Fruit fly (Drosophila melanogaster) Kc167 (cell line): Measurements from ENCODE around the gene Sgt.

Source experiments
- Myc ChIP-seq: fragments of >200 bp; optimal IDR thresholded peaks from 2 replicates; lab custom pipeline; 2017; ENCODE audit warnings: missing external identifiers
- Sin3A ChIP-seq: fragments of >200 bp; optimal IDR thresholded peaks from 2 replicates; lab custom pipeline; 2018; ENCODE audit warnings: missing external identifiers
- h ChIP-seq: fragments of >200 bp; optimal IDR thresholded peaks from 3 replicates; lab custom pipeline; 2018; ENCODE audit warnings: missing external identifiers
- insv ChIP-seq: fragments of >200 bp; optimal IDR thresholded peaks from 3 replicates; lab custom pipeline; 2018; ENCODE audit warnings: missing external identifiers
- psq ChIP-seq: fragments of >200 bp; optimal IDR thresholded peaks from 2 replicates; lab custom pipeline; 2017; ENCODE audit warnings: missing external identifiers
- ttk ChIP-seq: sonication (Bioruptor generic); optimal IDR thresholded peaks from 2 replicates; lab custom pipeline; 2017; ENCODE audit warnings: missing external identifiers

Sgt gene

DNA sequence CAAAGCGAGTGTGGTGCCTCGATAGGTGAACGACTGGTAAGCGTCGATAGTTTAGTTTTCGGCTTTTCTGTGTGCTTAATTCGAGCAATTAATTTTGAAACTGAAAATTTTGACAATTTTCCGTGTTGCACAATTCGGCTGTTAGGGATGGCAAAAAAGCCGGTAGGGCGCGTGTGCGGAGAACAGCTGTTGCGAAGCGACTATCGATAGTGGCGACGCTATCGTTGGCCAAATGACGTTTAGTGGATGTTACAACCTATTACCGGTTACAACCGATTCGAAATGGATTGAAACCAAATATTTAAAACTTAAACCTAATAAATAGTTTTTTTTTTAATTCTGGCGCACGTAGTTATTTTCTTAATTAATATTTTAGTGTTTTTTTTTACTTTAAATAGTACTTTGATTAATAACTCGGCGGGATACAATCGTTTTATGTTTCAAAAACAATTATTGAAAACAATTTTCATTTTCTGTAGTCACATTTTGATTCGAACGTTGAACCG, 29.6 kb downstream of the Sgt start, which contains the start of the genes mEFTs and Dhc36C:
Gene mEFTs, minus strand, starts transcription at position 161 of the 506 bp plus-strand sequence.
Gene Dhc36C, plus strand, starts transcription at position 456 of the 506 bp plus-strand sequence.
- TF ChIP-seq psq (lab: Kevin White, UChicago) = no peak
- no peak for TF ChIP-seq ttk (lab: Kevin White, UChicago)
- no peak for TF ChIP-seq h (lab: Kevin White, UChicago)
- TF ChIP-seq Sin3A (lab: Kevin White, UChicago) = no peak
- no peak for TF ChIP-seq Myc (lab: Kevin White, UChicago)
- TF ChIP-seq insv = no peak

DNA sequence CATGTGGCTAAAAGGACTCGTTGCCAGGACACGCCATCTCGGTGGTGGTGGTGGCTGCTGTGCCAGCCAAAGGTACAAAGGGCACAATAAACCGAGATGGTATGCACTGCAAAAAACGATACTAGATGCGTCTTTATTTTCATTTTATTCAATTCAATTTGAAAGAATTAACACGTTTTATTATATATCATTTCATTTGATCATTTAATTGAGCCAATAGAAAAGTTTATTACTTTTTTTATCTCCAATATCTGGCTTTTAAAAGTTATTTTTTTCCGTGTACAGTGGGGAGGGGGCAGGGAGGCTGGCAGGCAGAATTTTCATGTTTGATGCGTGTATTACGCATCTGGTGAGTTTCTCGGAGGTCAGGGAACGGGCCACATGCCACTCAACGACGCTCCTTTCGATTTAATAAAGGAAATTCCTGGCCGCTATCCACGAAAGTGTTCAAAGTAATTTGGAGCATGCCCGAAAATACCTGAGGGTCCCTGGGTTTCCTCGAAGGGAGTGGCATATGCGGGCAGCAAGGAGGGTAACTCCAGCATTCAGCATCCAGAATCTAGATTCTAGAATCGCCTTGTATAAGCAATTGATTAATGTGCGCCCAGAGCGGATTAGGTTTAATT, 42.8 kb downstream of the Sgt start:
- no peak for TF ChIP-seq ttk (lab: Kevin White, UChicago)
- TF ChIP-seq h (lab: Kevin White, UChicago) = no peak
- no peak for TF ChIP-seq Sin3A (lab: Kevin White, UChicago)
- TF ChIP-seq psq (lab: Kevin White, UChicago) = no peak
- no peak for TF ChIP-seq Myc (lab: Kevin White, UChicago)
- TF ChIP-seq insv = no peak
